Fruit fly (Drosophila melanogaster): Measurements from ENCODE around the gene RNaseX25.
A peak's percentile ranks its signal among the peaks of the same experiment; 100 is the strongest.

RNaseX25 gene

dm6 chr3L:7976081-7976483 is 5.7 kb downstream of the RNaseX25 start, which contains the start of the genes HP4 and CG8209 (continued):
- TF ChIP-seq amos (GFP tag; IDR thresholded peaks at IDR 0.05; ENCODE audit: partially characterized antibody) (peak; percentile 92), CG2889 (GFP tag; IDR thresholded peaks at IDR 0.05) (peak; percentile 72; the same call in 2 of the 3 replicates), Dek (tag; optimal IDR thresholded peaks at IDR 0.05) (peak; percentile 84), CG2875 (GFP tag; optimal IDR thresholded peaks at IDR 0.05) (peak; percentile 30), HLH4C (GFP tag; IDR thresholded peaks at IDR 0.05; ENCODE audit: partially characterized antibody) (peak; percentile 85), CG17912 (GFP tag; optimal IDR thresholded peaks at IDR 0.05) (peak; percentile 25), CG2116 (GFP tag; optimal IDR thresholded peaks at IDR 0.05) (peak; percentile 78), az2 (GFP tag; optimal IDR thresholded peaks at IDR 0.05) (peak; percentile 77), bsh (GFP tag; optimal IDR thresholded peaks at IDR 0.05) (peak; percentile 13 to 85), Doc3 (GFP tag; IDR thresholded peaks at IDR 0.05; ENCODE audit: partially characterized antibody) (peak; percentile 96), shn (GFP tag; optimal IDR thresholded peaks at IDR 0.05) (peak; percentile 35), CG3407 (GFP tag; optimal IDR thresholded peaks at IDR 0.05) (peak; percentile 64), ind (GFP tag; optimal IDR thresholded peaks at IDR 0.05) (peak; percentile 82), HmgZ (tag; optimal IDR thresholded peaks at IDR 0.05) (peak; percentile 78), CG8924 (tag; optimal IDR thresholded peaks at IDR 0.05) (peak; percentile 89), repo (GFP tag; optimal IDR thresholded peaks at IDR 0.05) (no peak), CG12155 (GFP tag; optimal IDR thresholded peaks at IDR 0.05) (peak; percentile 73), bab2 (GFP tag; optimal IDR thresholded peaks at IDR 0.05) (peak; percentile 70), lmd (GFP tag; IDR thresholded peaks at IDR 0.05) (peak; percentile 85), unc-4 (GFP tag; IDR thresholded peaks at IDR 0.05; ENCODE audit: partially characterized antibody) (peak; percentile 95), seq (GFP tag; IDR thresholded peaks at IDR 0.05) (peak; percentile 82), CG9609 (GFP tag; optimal IDR thresholded peaks at IDR 0.05) (peak; percentile 41), CG8388 (GFP tag; optimal IDR thresholded peaks at IDR 0.05) (peak; percentile 86), zen (tag; optimal IDR thresholded peaks at IDR 0.05) (peak; percentile 58), wdn (GFP tag; IDR thresholded peaks at IDR 0.05) (peak; percentile 74), CG8765 (GFP tag; IDR thresholded peaks at IDR 0.05) (peak; percentile 76), CG15073 (GFP tag; optimal IDR thresholded peaks at IDR 0.05) (no peak), Camta (GFP tag; optimal IDR thresholded peaks at IDR 0.05) (no peak), pb (GFP tag; optimal IDR thresholded peaks at IDR 0.05) (peak; percentile 18), Sox102F (GFP tag; optimal IDR thresholded peaks at IDR 0.05) (peak; percentile 85), D19B (GFP tag; optimal IDR thresholded peaks at IDR 0.05) (peak; percentile 55), bbx (GFP tag; IDR thresholded peaks at IDR 0.05; ENCODE audit: partially characterized antibody) (peak; percentile 92), CG12659 (GFP tag; optimal IDR thresholded peaks at IDR 0.05) (peak; percentile 89), hb (GFP tag; IDR thresholded peaks at IDR 0.05; ENCODE audit: partially characterized antibody) (peak; percentile 88), HHEX (GFP tag; optimal IDR thresholded peaks at IDR 0.05) (peak; percentile 76), psq (GFP tag; optimal IDR thresholded peaks at IDR 0.05) (peak; percentile 67), CG10321 (GFP tag; IDR thresholded peaks at IDR 0.05) (peak; percentile 21; the same call in 1 of the 2 replicates), PHDP (tag; optimal IDR thresholded peaks at IDR 0.05) (peak; percentile 88), CG15479 (GFP tag; optimal IDR thresholded peaks at IDR 0.05) (no peak), Hr39 (optimal IDR thresholded peaks at IDR 0.05) (no peak), pnt (GFP tag; optimal IDR thresholded peaks at IDR 0.05) (peak; percentile 38), dysf (GFP tag; IDR thresholded peaks at IDR 0.05) (peak; percentile 78), CG11723 (GFP tag; optimal IDR thresholded peaks at IDR 0.05) (peak; percentile 64), kni (GFP tag; optimal IDR thresholded peaks at IDR 0.05) (no peak), CG7271 (tag; optimal IDR thresholded peaks at IDR 0.05) (peak; percentile 57), nerfin-1 (tag; optimal IDR thresholded peaks at IDR 0.05) (peak; percentile 61), CG11398 (GFP tag; optimal IDR thresholded peaks at IDR 0.05) (peak; percentile 12), HLHmδ (GFP tag; optimal IDR thresholded peaks at IDR 0.05) (no peak), CG8281 (tag; optimal IDR thresholded peaks at IDR 0.05) (peak; percentile 55), jumu (GFP tag; optimal IDR thresholded peaks at IDR 0.05) (peak; percentile 64)

Data from whole organism, embryonic.